Fruit fly (Drosophila melanogaster) whole organism, embryonic: ENCODE measurements around the gene CG42342.

Source experiments
- Aef1 ChIP-seq: fragments of 200-800 bp; sonication (Bioruptor generic); IDR thresholded peaks from 3 replicates; pipeline ENCODE4 v1.3.6; 2022; ENCODE audit warnings: missing biosample characterization, missing genetic modification characterization
- Bteb2 ChIP-seq: fragments of 200-800 bp; sonication (Bioruptor generic); optimal IDR thresholded peaks from 2 replicates; lab custom pipeline; 2016; ENCODE audit warnings: missing biosample characterization, missing genetic modification characterization
- C15 ChIP-seq: fragments of 200-800 bp; sonication (Bioruptor generic); IDR thresholded peaks from 3 replicates; pipeline ENCODE4 v1.3.6; 2022; ENCODE audit warnings: missing biosample characterization, missing genetic modification characterization
- CG1024 ChIP-seq: fragments of 200-800 bp; sonication (Bioruptor generic); IDR thresholded peaks from 2 replicates; pipeline ENCODE4 v1.3.6; 2022; ENCODE audit warnings: missing biosample characterization, missing genetic modification characterization
- CG10431 ChIP-seq: fragments of 200-800 bp; sonication (Bioruptor generic); optimal IDR thresholded peaks from 3 replicates; lab custom pipeline; 2018; ENCODE audit warnings: missing biosample characterization, mild to moderate bottlenecking, missing genetic modification characterization
- CG11398 ChIP-seq: fragments of 200-800 bp; sonication (Bioruptor generic); optimal IDR thresholded peaks from 2 replicates; lab custom pipeline; 2016; ENCODE audit warnings: missing biosample characterization, missing genetic modification characterization
- CG11560 ChIP-seq: fragments of 200-800 bp; sonication (Bioruptor generic); IDR thresholded peaks from 3 replicates; pipeline ENCODE4 v1.3.6; 2022; ENCODE audit warnings: missing biosample characterization, missing genetic modification characterization
- CG12104 ChIP-seq: fragments of 200-800 bp; sonication (Bioruptor generic); optimal IDR thresholded peaks from 3 replicates; lab custom pipeline; 2016; ENCODE audit warnings: missing biosample characterization, missing genetic modification characterization
- CG13287 ChIP-seq: fragments of 200-800 bp; sonication (Bioruptor generic); IDR thresholded peaks from 2 replicates; pipeline ENCODE4 v1.3.6; 2022; ENCODE audit warnings: missing biosample characterization, missing genetic modification characterization; ENCODE audit not compliant: partially characterized antibody
- CG13424 ChIP-seq: fragments of 200-800 bp; sonication (Bioruptor generic); optimal IDR thresholded peaks from 2 replicates; lab custom pipeline; 2019; ENCODE audit warnings: missing biosample characterization, mild to moderate bottlenecking, missing genetic modification characterization, moderate library complexity
- CG13775 ChIP-seq: fragments of 200-800 bp; sonication (Bioruptor generic); optimal IDR thresholded peaks from 3 replicates; lab custom pipeline; 2017; ENCODE audit warnings: missing biosample characterization, mild to moderate bottlenecking, missing genetic modification characterization
- CG14965 ChIP-seq: fragments of 200-800 bp; sonication (Bioruptor generic); optimal IDR thresholded peaks from 2 replicates; lab custom pipeline; 2016; ENCODE audit warnings: missing biosample characterization, missing genetic modification characterization, borderline replicate concordance
- CG34224 ChIP-seq: fragments of 200-800 bp; sonication (Bioruptor generic); IDR thresholded peaks from 3 replicates; pipeline ENCODE4 v1.3.6; 2022; ENCODE audit warnings: missing biosample characterization, missing genetic modification characterization; ENCODE audit not compliant: partially characterized antibody
- CG34376 ChIP-seq: fragments of 200-800 bp; sonication (Bioruptor generic); optimal IDR thresholded peaks from 2 replicates; lab custom pipeline; 2018; ENCODE audit warnings: missing biosample characterization, mild to moderate bottlenecking, missing genetic modification characterization
- CG34422 ChIP-seq: fragments of 200-800 bp; sonication (Bioruptor generic); IDR thresholded peaks from 3 replicates; pipeline ENCODE4 v1.3.6; 2022; ENCODE audit warnings: missing biosample characterization, missing genetic modification characterization
- CG3726 ChIP-seq: fragments of 200-800 bp; sonication (Bioruptor generic); IDR thresholded peaks from 3 replicates; pipeline ENCODE4, ENCODE4 v1.3.6; 2022; ENCODE audit warnings: missing biosample characterization, missing genetic modification characterization
- CG4820 ChIP-seq: fragments of 200-800 bp; sonication (Bioruptor generic); optimal IDR thresholded peaks from 3 replicates; lab custom pipeline; 2016; ENCODE audit warnings: missing biosample characterization, missing genetic modification characterization
- CG5953 ChIP-seq: fragments of 200-800 bp; sonication (Bioruptor generic); IDR thresholded peaks from 2 replicates; pipeline ENCODE4 v1.3.6; 2022; ENCODE audit warnings: missing biosample characterization, missing genetic modification characterization
- CG6654 ChIP-seq: fragments of 200-800 bp; sonication (Bioruptor generic); optimal IDR thresholded peaks from 2 replicates; lab custom pipeline; 2017; ENCODE audit warnings: missing biosample characterization, mild to moderate bottlenecking, missing genetic modification characterization
- CG7372 ChIP-seq: fragments of 200-800 bp; sonication (Bioruptor generic); IDR thresholded peaks from 2 replicates; pipeline ENCODE4 v1.3.6; 2022; ENCODE audit warnings: missing biosample characterization, missing genetic modification characterization
- CG7839 ChIP-seq: fragments of 200-800 bp; sonication (Bioruptor generic); optimal IDR thresholded peaks from 3 replicates; lab custom pipeline; 2018; ENCODE audit warnings: missing biosample characterization, mild to moderate bottlenecking, missing genetic modification characterization, moderate library complexity
- CG9817 ChIP-seq: fragments of 200-800 bp; sonication (Bioruptor generic); optimal IDR thresholded peaks from 2 replicates; lab custom pipeline; 2018; ENCODE audit warnings: missing biosample characterization, mild to moderate bottlenecking, missing genetic modification characterization, moderate library complexity
- CrebB ChIP-seq: fragments of 200-800 bp; sonication (Bioruptor generic); optimal IDR thresholded peaks from 3 replicates; lab custom pipeline; 2018; ENCODE audit warnings: missing biosample characterization, mild to moderate bottlenecking, missing genetic modification characterization
- D19B ChIP-seq: fragments of 200-800 bp; sonication (Bioruptor generic); optimal IDR thresholded peaks from 2 replicates; lab custom pipeline; 2017; ENCODE audit warnings: missing biosample characterization, mild to moderate bottlenecking, missing genetic modification characterization
- Dp ChIP-seq: fragments of 200-800 bp; sonication (Bioruptor generic); optimal IDR thresholded peaks from 2 replicates; lab custom pipeline; 2018; ENCODE audit warnings: missing biosample characterization, mild to moderate bottlenecking, missing genetic modification characterization, moderate library complexity
- Dref ChIP-seq: fragments of 200-800 bp; sonication (Bioruptor generic); IDR thresholded peaks from 2 replicates; pipeline ENCODE4 v1.3.6; 2022; ENCODE audit warnings: missing biosample characterization, missing genetic modification characterization
- Gsc ChIP-seq: fragments of 200-800 bp; sonication (Bioruptor generic); IDR thresholded peaks from 2 replicates; pipeline ENCODE4 v1.3.6; 2022; ENCODE audit warnings: missing biosample characterization, missing genetic modification characterization
- HLH54F ChIP-seq: fragments of 200-800 bp; sonication (Bioruptor generic); optimal IDR thresholded peaks from 3 replicates; lab custom pipeline; 2016; ENCODE audit warnings: missing biosample characterization, missing genetic modification characterization
- HLHmδ ChIP-seq: fragments of 200-800 bp; sonication (Bioruptor generic); optimal IDR thresholded peaks from 2 replicates; lab custom pipeline; 2018; ENCODE audit warnings: missing biosample characterization, mild to moderate bottlenecking, missing genetic modification characterization, moderate library complexity
- Hey ChIP-seq: fragments of 200-800 bp; sonication (Bioruptor generic); optimal IDR thresholded peaks from 3 replicates; lab custom pipeline; 2018; ENCODE audit warnings: missing biosample characterization, mild to moderate bottlenecking, missing genetic modification characterization
- Hr51 ChIP-seq, 2 experiments: fragments of 200-800 bp; sonication (Bioruptor generic); optimal IDR thresholded peaks; 2 replicates in 1 of 2; 3 replicates in 1 of 2; lab custom pipeline; 2016 to 2018; ENCODE audit warnings: missing biosample characterization in 2 of 2, missing genetic modification characterization in 2 of 2, mild to moderate bottlenecking in 1 of 2, moderate library complexity in 1 of 2
- Hsf ChIP-seq: fragments of 200-800 bp; sonication (Bioruptor generic); optimal IDR thresholded peaks from 3 replicates; lab custom pipeline; 2016; ENCODE audit warnings: missing biosample characterization, missing genetic modification characterization
- Pdp1 ChIP-seq, 2 experiments: fragments of 200-800 bp; sonication (Bioruptor generic); optimal IDR thresholded peaks; 3 replicates each; lab custom pipeline; 2016; ENCODE audit warnings: missing biosample characterization in 2 of 2, missing genetic modification characterization in 2 of 2, mild to moderate bottlenecking in 1 of 2, moderate library complexity in 1 of 2
- Poxn ChIP-seq: fragments of 200-800 bp; sonication (Bioruptor generic); IDR thresholded peaks from 2 replicates; pipeline ENCODE4 v1.3.6; 2022; ENCODE audit warnings: missing biosample characterization, missing genetic modification characterization
- ab ChIP-seq: fragments of 200-800 bp; sonication (Bioruptor generic); optimal IDR thresholded peaks from 2 replicates; lab custom pipeline; 2016; ENCODE audit warnings: missing biosample characterization, missing genetic modification characterization
- bcd ChIP-seq: fragments of 200-800 bp; sonication (Bioruptor generic); optimal IDR thresholded peaks from 2 replicates; lab custom pipeline; 2017; ENCODE audit warnings: missing biosample characterization, mild to moderate bottlenecking, missing genetic modification characterization
- btn ChIP-seq: fragments of 200-800 bp; sonication (Bioruptor generic); optimal IDR thresholded peaks from 2 replicates; lab custom pipeline; 2016; ENCODE audit warnings: missing biosample characterization, missing genetic modification characterization
- caup ChIP-seq: fragments of 200-800 bp; sonication (Bioruptor generic); optimal IDR thresholded peaks from 3 replicates; lab custom pipeline; 2017; ENCODE audit warnings: missing biosample characterization, mild to moderate bottlenecking, missing genetic modification characterization, moderate library complexity; ENCODE audit not compliant: severe bottlenecking
- ci ChIP-seq: fragments of 200-800 bp; sonication (Bioruptor generic); IDR thresholded peaks from 3 replicates; pipeline ENCODE4 v1.3.6; 2022; ENCODE audit warnings: missing biosample characterization, missing genetic modification characterization
- gcm ChIP-seq: fragments of 200-800 bp; sonication (Bioruptor generic); optimal IDR thresholded peaks from 2 replicates; lab custom pipeline; 2019; ENCODE audit warnings: missing biosample characterization, mild to moderate bottlenecking, missing genetic modification characterization, moderate library complexity
- jumu ChIP-seq: fragments of 200-800 bp; sonication (Bioruptor generic); optimal IDR thresholded peaks from 3 replicates; lab custom pipeline; 2016; ENCODE audit warnings: missing biosample characterization, missing genetic modification characterization
- lilli ChIP-seq: fragments of 200-800 bp; sonication (Bioruptor generic); optimal IDR thresholded peaks from 3 replicates; lab custom pipeline; 2016; ENCODE audit warnings: missing biosample characterization, missing genetic modification characterization
- maf-S ChIP-seq: fragments of 200-800 bp; sonication (Bioruptor generic); optimal IDR thresholded peaks from 2 replicates; lab custom pipeline; 2016; ENCODE audit warnings: missing biosample characterization, missing genetic modification characterization
- pros ChIP-seq: fragments of 200-800 bp; sonication (Bioruptor generic); optimal IDR thresholded peaks from 3 replicates; lab custom pipeline; 2019; ENCODE audit warnings: missing biosample characterization, mild to moderate bottlenecking, missing genetic modification characterization, moderate library complexity
- ro ChIP-seq: fragments of 200-800 bp; sonication (Bioruptor generic); IDR thresholded peaks from 2 replicates; pipeline ENCODE4 v1.3.6; 2022; ENCODE audit warnings: missing biosample characterization, missing genetic modification characterization
- sc ChIP-seq, 3 experiments: fragments of >200 bp in 2 of 3; fragments of 200-800 bp in 1 of 3; sonication (Bioruptor generic) in 1 of 3; optimal IDR thresholded peaks; 2 replicates in 2 of 3; 3 replicates in 1 of 3; lab custom pipeline; 2017; ENCODE audit warnings: mild to moderate bottlenecking in 1 of 3, missing biosample characterization in 1 of 3, missing genetic modification characterization in 1 of 3, missing genetic modification reagents in 1 of 3
- slbo ChIP-seq: fragments of 200-800 bp; sonication (Bioruptor generic); IDR thresholded peaks from 2 replicates; pipeline ENCODE4 v1.3.6; 2022; ENCODE audit warnings: missing biosample characterization, missing genetic modification characterization
- slp2 ChIP-seq: fragments of 200-800 bp; sonication (Bioruptor generic); optimal IDR thresholded peaks from 2 replicates; lab custom pipeline; 2016; ENCODE audit warnings: missing biosample characterization, missing genetic modification characterization
- sug ChIP-seq: fragments of 200-800 bp; optimal IDR thresholded peaks from 2 replicates; lab custom pipeline; 2019; ENCODE audit warnings: missing biosample characterization, mild to moderate bottlenecking, missing genetic modification characterization, moderate library complexity
- unpg ChIP-seq: fragments of 200-800 bp; sonication (Bioruptor generic); optimal IDR thresholded peaks from 3 replicates; lab custom pipeline; 2018; ENCODE audit warnings: missing biosample characterization, mild to moderate bottlenecking, missing genetic modification characterization, moderate library complexity

CG42342 gene

dm6 chr3R:16573483-16574145 lies 71.0 kb downstream of the CG42342 start, which contains the start of gene CG14903 (continued):
- TF ChIP-seq ab (GFP tag; lab: Kevin White, UChicago) (no peak), CG34422 (GFP tag; lab: Robert Waterston, UW) (no peak), CG10431 (GFP tag; lab: Kevin White, UChicago) (no peak), gcm (GFP tag; lab: Kevin White, UChicago) (no peak), CG11398 (GFP tag; lab: Kevin White, UChicago) (no peak), Hsf (GFP tag; lab: Kevin White, UChicago) (peak; percentile 47), Pdp1 (GFP tag; optimal IDR thresholded peaks at IDR 0.05; lab: Kevin White, UChicago) (no peak), CG34224 (GFP tag; lab: Robert Waterston, UW) (0 out of 3 replicates have a peak, but pooled peaks have one; percentile 33), caup (no peak), btn (GFP tag; lab: Kevin White, UChicago) (no peak), Gsc (GFP tag; lab: Robert Waterston, UW) (no peak), ro (GFP tag; lab: Robert Waterston, UW) (no peak), Hey (tag; lab: Kevin White, UChicago) (no peak), Dref (GFP tag; lab: Robert Waterston, UW) (peak; percentile 53), slp2 (GFP tag; lab: Kevin White, UChicago) (no peak), CG13424 (peak; percentile 38), D19B (GFP tag; lab: Kevin White, UChicago) (no peak), CG7372 (no peak), Poxn (GFP tag; lab: Robert Waterston, UW) (no peak), CG6654 (GFP tag; lab: Kevin White, UChicago) (no peak), Bteb2 (no peak), CG13287 (GFP tag; lab: Robert Waterston, UW) (peak; percentile 74), CG7839 (peak; percentile 26), CG12104 (no peak), lilli (GFP tag; lab: Kevin White, UChicago) (peak; percentile 8), CG5953 (no peak), C15 (GFP tag; lab: Robert Waterston, UW) (no peak), bcd (GFP tag; lab: Kevin White, UChicago) (peak; percentile 49), Dp (peak; percentile 72), HLH54F (peak; percentile 20), sc (optimal IDR thresholded peaks at IDR 0.05; lab: Kevin White, UChicago) (no peak), sc (GFP tag; optimal IDR thresholded peaks at IDR 0.05; lab: Kevin White, UChicago) (no peak), CG4820 (GFP tag; lab: Kevin White, UChicago) (no peak), Aef1 (GFP tag; lab: Robert Waterston, UW) (no peak), CG34376 (no peak), CG13775 (GFP tag; lab: Kevin White, UChicago) (peak; percentile 21), pros (GFP tag; lab: Kevin White, UChicago) (no peak), CG9817 (tag; lab: Kevin White, UChicago) (peak; percentile 40), HLHmδ (GFP tag; lab: Kevin White, UChicago) (no peak), jumu (GFP tag; lab: Kevin White, UChicago) (peak; percentile 11), CrebB (tag; lab: Kevin White, UChicago) (no peak), Hr51 (GFP tag; optimal IDR thresholded peaks at IDR 0.05; lab: Kevin White, UChicago) (no peak), unpg (no peak), maf-S (GFP tag; lab: Kevin White, UChicago) (no peak), CG14965 (GFP tag; lab: Kevin White, UChicago) (no peak), sug (tag; lab: Kevin White, UChicago) (no peak), CG11560 (tag; lab: Robert Waterston, UW) (no peak), slbo (peak; percentile 60), CG1024 (GFP tag; lab: Robert Waterston, UW) (no peak), ci (GFP tag; lab: Robert Waterston, UW) (no peak), CG3726 (GFP tag; lab: Robert Waterston, UW) (no peak)
